Worm (Caenorhabditis elegans): ENCODE results near the gene ZK177.9.

DNA sequence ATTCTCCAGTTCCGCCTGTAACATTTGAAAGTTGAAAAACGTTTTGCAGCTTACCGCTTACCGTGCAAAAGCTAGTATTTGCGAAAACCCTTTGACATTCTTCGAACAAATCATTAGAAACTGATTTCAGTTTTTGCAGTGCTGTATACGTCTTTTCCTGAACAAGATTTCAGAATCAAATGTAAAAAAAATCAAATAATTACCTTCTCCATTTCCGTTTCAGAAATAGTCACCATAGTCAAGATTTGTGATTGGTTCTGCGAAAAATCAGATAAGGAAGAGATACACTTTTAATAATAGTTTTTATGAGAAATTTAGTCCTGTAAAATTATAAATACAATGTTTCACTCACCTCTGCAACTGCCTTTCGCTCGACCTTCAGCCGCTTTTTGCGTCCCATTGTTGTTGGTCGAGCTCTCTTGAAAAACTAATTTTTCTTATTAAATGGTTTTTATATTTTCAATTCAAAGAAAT lies 14.3 kb upstream of the ZK177.9 start, which contains the start of gene C17C3.9:
- TF ChIP-seq zag-1 (tag; optimal IDR thresholded peaks at IDR 0.05): no peak
- no peak for TF ChIP-seq rnt-1 (tag; optimal IDR thresholded peaks at IDR 0.05)
- no peak for TF ChIP-seq nhr-28 (tag; optimal IDR thresholded peaks at IDR 0.05)
